Fruit fly (Drosophila melanogaster): ENCODE data around the gene DIP-beta.

The DIP-beta gene

DNA sequence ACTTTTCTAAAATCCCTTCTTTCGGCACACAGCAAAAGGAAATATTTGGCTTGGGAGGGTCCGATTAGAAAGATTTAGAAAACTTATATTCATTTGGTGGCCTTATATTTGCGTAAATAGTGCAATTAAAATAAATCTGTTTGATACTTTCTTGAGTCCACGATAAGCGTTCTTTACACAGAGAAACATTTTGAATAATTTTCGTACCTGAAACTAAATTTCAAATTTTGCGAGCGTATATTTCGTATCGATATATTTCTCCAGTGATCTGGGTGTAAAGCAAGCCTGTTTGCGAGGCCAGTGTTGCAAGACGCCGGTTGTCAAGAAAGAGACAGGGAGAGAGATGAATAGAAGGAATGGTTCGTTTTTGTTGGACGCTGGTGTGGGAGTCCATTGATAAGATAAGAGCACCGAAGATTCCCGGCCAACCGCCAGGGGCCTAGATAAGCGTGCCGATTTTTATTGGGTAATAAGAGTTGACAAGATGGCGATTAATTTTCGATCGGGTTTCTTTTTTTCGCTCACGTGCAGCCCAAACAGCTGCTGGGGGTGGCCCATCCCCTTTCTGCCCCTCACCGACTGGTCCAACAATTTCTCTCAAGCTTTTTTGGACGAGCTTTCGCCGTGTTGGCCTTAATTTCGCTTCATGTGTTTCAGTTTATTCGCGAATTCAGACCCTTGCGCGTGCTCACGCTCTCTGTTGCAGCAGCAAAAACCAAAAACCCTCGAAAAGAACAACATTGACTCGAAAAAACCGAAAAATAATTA is 83.7 kb downstream of the DIP-beta start, which contains the start of gene slgA (continued):
- TF ChIP-seq cwo (GFP tag; optimal IDR thresholded peaks at IDR 0.05) (peak; percentile 93), Deaf1 (tag; optimal IDR thresholded peaks at IDR 0.05) (peak; percentile 57), gt (GFP tag; IDR thresholded peaks at IDR 0.05) (no peak), CG7745 (tag; optimal IDR thresholded peaks at IDR 0.05) (no peak), CG33557 (GFP tag; optimal IDR thresholded peaks at IDR 0.05) (no peak), dpn (GFP tag; optimal IDR thresholded peaks at IDR 0.05) (peak in 1 of 2 experiments; percentile 46), Scr (GFP tag; IDR thresholded peaks at IDR 0.05; ENCODE audit: partially characterized antibody) (peak; percentile 72; the same call in 1 of the 2 replicates), sim (GFP tag; IDR thresholded peaks at IDR 0.05) (no peak), grau (tag; optimal IDR thresholded peaks at IDR 0.05) (peak; percentile 29), Myb (GFP tag; optimal IDR thresholded peaks at IDR 0.05) (peak; percentile 75), CG6813 (GFP tag; optimal IDR thresholded peaks at IDR 0.05) (no peak), Poxn (GFP tag; IDR thresholded peaks at IDR 0.05) (no peak), Ravus (GFP tag; IDR thresholded peaks at IDR 0.05) (no peak), Adf1 (GFP tag; IDR thresholded peaks at IDR 0.05) (no peak), Vsx1 (GFP tag; optimal IDR thresholded peaks at IDR 0.05) (no peak), scrt (GFP tag; optimal IDR thresholded peaks at IDR 0.05) (no peak), jing (GFP tag; optimal IDR thresholded peaks at IDR 0.05) (no peak), Fer1 (GFP tag; optimal IDR thresholded peaks at IDR 0.05) (no peak), CG34224 (GFP tag; IDR thresholded peaks at IDR 0.05; ENCODE audit: partially characterized antibody) (peak; percentile 62; the same call in 2 of the 3 replicates), h (optimal IDR thresholded peaks at IDR 0.05) (no peak), CG8924 (tag; optimal IDR thresholded peaks at IDR 0.05) (no peak), cg (GFP tag; optimal IDR thresholded peaks at IDR 0.05) (peak; percentile 6), lmd (GFP tag; IDR thresholded peaks at IDR 0.05) (peak; percentile 44; the same call in 1 of the 2 replicates), zf30C (GFP tag; optimal IDR thresholded peaks at IDR 0.05) (no peak), dmrt11E (tag; optimal IDR thresholded peaks at IDR 0.05) (no peak), CG3281 (GFP tag; optimal IDR thresholded peaks at IDR 0.05) (peak; percentile 35), pb (GFP tag; optimal IDR thresholded peaks at IDR 0.05) (peak; percentile 15), al (GFP tag; IDR thresholded peaks at IDR 0.05) (peak; percentile 25; the same call in 1 of the 2 replicates), Gug (GFP tag; IDR thresholded peaks at IDR 0.05) (no peak), CG15011 (GFP tag; optimal IDR thresholded peaks at IDR 0.05) (no peak), Lim3 (GFP tag; IDR thresholded peaks at IDR 0.05) (no peak), CG11247 (GFP tag; IDR thresholded peaks at IDR 0.05) (no peak), Antp (GFP tag; optimal IDR thresholded peaks at IDR 0.05) (peak; percentile 74), sd (tag; optimal IDR thresholded peaks at IDR 0.05) (peak; percentile 5), nerfin-1 (tag; optimal IDR thresholded peaks at IDR 0.05) (no peak), CG8478 (optimal IDR thresholded peaks at IDR 0.05) (no peak), dmrt99B (tag; optimal IDR thresholded peaks at IDR 0.05) (no peak), CG32767 (GFP tag; IDR thresholded peaks at IDR 0.05) (no peak), CG30431 (GFP tag; optimal IDR thresholded peaks at IDR 0.05) (no peak), CG9215 (GFP tag; IDR thresholded peaks at IDR 0.05) (no peak), ftz-f1 (GFP tag; optimal IDR thresholded peaks at IDR 0.05) (no peak), sqz (GFP tag; optimal IDR thresholded peaks at IDR 0.05) (no peak), Meics (GFP tag; optimal IDR thresholded peaks at IDR 0.05) (no peak), CG12071 (GFP tag; optimal IDR thresholded peaks at IDR 0.05) (peak; percentile 21), CG8944 (GFP tag; optimal IDR thresholded peaks at IDR 0.05) (peak; percentile 34), CG7839 (tag; optimal IDR thresholded peaks at IDR 0.05) (no peak), CG4730 (GFP tag; IDR thresholded peaks at IDR 0.05) (no peak), CG9797 (GFP tag; optimal IDR thresholded peaks at IDR 0.05) (no peak), CG2875 (GFP tag; optimal IDR thresholded peaks at IDR 0.05) (no peak), eyg (GFP tag; optimal IDR thresholded peaks at IDR 0.05) (no peak)

Measured in whole organism, embryonic.